Fruit fly (Drosophila melanogaster) whole organism, larva: ENCODE data around the gene CG1812.

Experiments used
- noc ChIP-seq: fragments of 200-800 bp; sonication (Bioruptor generic); optimal IDR thresholded peaks from 3 replicates; lab custom pipeline; 2019; ENCODE audit warnings: missing biosample characterization, mild to moderate bottlenecking, missing genetic modification characterization, moderate library complexity

Gene CG1812

DNA sequence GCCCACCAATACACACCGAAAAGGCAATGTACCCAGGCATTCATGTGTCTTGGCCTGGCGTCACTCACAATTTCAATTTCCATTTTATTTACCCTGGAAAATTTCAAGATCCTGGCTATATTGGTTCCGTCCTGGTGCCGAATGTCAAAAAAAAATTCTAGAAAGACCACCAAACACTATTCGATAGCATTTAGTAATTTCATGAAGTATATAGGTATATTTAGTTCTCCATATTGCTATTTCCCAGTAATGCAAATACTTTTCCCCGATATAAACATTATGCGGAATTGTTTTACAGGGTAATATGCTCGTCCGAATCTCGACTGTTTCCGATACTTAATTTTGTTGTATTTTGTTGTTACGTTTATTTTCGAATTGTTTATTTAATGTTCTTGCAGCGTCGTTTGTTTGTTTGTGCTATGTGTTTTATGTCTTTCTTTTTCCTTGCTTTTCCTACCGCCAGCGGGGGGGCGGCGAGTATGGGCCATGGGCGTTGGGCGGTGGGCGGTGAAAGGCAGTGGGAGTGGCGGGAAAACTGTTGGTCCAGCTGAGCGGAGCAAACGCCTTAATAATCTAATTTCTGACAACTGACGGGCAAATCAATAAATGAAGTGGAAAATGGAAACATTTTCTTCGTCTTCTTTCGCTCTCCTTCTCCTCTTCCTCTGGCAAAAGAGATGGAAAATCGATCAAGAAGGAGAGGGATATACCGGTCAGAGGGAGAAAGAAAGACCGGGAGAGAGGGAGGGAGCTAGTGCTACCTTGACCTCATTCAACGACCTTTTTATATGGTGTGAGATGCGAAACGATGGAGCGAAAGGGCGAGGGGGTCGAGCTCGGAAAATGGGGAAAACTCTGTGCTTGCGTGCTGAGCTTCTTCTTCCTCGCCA lies 15.3 kb upstream of the CG1812 start:
- TF ChIP-seq noc (tag; lab: Kevin White, UChicago) = peak; percentile 23

DNA sequence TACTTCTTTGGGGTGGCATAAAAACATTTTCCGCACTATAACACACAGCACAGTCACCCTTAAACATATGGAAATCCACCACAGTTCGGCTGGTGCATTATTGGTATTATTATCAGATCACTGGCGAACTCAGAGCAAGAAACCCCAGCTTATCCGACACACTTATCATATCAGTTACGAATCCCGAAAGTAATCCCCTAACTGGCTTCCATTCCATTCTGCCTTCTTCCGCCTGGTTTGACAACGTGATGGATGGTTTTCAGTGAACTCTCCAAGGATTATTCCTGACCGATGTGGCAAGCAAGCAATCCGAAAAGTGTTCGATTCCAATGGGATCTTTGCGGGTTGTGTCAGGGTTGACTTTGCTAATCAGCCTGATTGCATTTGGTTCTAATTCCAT lies 12.4 kb upstream of the CG1812 start:
- no peak for TF ChIP-seq noc (tag; lab: Kevin White, UChicago)

DNA sequence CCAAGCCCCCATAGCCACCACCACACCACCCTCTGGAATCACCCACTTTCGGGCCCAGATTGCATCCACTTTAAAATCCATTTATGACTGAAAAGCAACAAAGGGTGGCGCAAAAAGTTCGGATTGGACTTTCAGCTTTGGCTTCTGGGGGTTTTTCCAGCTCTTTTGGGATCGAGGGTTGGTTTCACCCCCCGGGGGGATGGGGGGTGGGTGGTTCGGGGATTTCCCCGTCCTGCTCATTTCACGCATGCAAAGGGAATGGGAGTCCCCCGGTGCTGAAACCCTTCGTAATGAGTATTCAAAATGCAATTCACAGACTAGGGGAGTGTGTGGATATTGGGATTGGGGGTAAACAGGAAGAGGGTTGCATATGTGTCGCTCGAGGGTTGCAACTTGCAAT lies 11.5 kb upstream of the CG1812 start:
- TF ChIP-seq noc (tag; lab: Kevin White, UChicago) = no peak

DNA sequence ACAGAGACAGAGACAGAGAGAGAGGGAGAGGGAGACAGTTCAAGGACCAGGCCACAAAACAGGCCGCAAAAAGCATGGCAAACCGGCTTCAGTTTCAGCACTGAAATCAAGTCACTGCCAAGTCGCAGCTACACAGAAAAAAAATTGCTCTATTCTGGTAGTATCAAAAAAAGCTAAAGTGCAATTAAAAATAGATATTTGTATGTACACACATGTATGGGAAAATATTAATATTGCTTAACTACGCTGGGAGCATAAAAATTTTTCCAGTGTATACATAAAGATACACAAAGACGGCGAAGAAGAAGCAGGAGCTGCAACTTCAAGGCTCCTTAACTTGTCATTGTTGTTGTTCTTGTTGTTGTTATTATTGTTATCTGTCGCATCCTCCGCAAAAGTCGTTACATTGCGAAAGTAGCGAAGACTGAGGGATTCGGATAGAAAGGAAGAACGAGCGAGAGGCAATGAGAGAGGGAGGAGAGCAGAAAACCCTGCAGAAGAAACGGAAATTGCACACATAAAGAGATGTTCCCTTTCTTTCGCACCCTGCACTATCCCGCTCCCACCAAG lies 10.2 kb upstream of the CG1812 start:
- TF ChIP-seq noc (tag; lab: Kevin White, UChicago) = no peak

DNA sequence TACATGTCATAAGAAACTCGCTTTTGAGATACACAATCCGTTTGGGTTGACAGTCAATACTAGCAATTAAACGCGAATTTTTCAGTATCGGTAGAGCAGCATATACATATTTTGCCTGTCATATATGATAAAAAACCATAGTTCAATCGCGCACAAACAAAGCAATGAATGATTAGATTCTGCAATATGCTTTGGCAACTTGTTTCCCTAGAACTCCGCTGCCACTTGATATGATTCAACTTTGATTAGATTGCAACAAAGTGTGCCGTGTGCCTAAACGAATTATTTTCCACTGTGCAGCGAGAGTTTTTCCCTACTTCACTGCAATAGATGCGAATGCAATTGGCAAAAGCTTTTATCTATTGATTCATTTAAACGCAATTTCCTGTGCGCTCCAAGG lies 9.7 kb upstream of the CG1812 start:
- TF ChIP-seq noc (tag; lab: Kevin White, UChicago) = no peak

DNA sequence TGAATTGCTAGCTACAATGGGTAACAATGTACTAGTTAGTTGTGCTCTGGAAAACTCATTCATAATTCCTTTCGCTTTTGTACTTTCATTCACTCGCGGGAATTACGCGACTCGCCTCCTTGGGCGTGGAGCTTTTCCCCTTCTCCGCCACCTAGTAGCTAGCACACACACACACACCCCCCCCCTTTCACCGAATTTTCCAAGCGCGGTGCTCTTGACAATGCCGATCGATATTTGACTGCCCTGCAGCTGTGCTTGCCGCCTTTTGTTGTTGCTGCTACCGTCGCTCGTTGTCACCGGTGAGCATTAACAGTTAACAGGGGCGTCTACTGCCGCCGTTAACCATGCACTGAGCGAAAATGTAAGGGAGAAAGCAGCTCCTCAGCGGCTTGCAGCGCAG lies 9.1 kb upstream of the CG1812 start:
- TF ChIP-seq noc (tag; lab: Kevin White, UChicago) = no peak

DNA sequence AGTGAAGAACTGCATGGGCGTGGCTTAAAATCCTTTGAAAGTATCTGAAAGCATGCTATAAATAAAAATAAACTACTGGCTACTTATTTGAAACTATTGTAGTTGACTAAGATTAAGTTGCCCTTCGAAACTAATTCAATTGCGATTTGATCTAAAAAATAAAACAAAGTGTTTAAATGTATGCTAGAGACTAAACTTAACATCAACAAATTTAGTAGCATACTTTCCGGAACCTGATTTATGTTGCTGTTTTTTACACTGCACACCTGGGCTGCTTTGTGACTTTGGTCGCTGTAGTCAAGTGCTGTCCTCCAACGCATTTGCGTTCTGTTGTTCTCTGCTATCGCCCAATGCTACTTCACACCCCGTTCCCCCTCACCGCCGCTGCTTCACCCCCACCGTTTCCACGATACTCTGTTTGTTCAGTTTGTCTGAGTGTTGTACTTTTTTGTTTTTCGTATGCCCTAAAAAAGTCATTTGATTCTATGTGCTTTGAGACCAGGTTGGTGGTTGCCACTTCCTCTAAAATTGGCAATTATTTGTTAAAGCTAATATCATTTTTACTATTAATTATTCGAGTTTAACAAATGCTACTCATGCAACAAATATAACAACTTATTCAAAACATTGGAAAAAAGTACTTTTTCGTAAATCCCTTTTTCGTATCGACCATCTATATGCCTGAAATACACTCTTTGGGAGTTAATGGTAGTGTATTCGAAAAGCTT lies 8.4 kb upstream of the CG1812 start:
- peak; percentile 69 for TF ChIP-seq noc (tag; lab: Kevin White, UChicago)

DNA sequence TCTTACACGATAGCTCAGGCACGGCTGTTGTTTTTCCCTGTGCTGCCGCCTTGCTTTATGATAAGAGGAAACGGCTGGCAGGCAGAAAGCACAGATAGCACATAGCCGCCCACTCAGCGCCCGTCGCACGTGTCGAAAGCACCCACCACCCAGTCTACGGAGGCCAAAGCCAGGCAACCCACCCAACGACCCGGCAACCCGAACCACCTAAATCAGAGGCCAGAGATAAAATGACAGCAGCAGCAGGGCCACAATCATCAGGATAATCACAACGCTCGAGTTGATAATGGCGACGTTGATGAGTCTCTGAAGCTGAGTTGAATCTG lies 7.9 kb upstream of the CG1812 start:
- TF ChIP-seq noc (tag; lab: Kevin White, UChicago) = no peak

DNA sequence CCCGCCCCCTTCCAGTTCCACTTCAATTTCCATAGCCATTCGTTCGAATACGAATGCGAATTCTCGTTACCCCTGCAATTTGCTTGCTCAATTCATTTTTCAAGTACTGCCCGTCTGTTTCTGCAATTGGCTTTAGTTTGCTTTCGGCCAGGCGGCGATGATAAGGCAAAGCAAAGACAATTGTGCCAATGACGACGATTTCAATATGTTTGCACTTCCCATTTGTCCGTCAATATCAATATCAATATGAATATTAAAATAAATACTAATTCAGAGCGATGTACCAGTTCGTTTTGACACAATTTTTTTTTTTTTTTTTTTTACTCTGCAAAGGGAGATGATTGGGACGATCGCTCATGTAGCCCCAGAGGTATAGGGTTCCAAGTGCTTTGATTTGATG lies 5.4 kb upstream of the CG1812 start:
- TF ChIP-seq noc (tag; lab: Kevin White, UChicago) = no peak

DNA sequence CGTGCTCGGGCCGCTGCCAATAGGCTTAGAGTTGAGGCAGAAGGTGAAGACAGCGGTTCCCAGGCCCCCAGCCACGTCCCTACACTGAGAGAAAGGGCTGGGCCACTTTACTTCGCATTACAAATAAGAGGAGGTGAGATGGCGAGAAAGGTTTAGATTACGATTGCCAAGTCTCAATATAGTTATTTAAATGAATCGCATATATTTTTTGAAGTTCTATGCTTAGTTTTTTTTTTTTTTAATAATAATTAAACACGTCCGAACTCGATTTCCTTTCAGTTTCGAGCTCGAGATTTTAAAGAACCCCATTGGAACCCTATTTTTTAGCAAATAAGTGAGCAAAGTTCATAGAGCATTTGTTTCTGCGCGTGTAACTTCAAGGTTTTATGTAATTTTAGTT lies 3.6 kb upstream of the CG1812 start:
- TF ChIP-seq noc (tag; lab: Kevin White, UChicago) = no peak

DNA sequence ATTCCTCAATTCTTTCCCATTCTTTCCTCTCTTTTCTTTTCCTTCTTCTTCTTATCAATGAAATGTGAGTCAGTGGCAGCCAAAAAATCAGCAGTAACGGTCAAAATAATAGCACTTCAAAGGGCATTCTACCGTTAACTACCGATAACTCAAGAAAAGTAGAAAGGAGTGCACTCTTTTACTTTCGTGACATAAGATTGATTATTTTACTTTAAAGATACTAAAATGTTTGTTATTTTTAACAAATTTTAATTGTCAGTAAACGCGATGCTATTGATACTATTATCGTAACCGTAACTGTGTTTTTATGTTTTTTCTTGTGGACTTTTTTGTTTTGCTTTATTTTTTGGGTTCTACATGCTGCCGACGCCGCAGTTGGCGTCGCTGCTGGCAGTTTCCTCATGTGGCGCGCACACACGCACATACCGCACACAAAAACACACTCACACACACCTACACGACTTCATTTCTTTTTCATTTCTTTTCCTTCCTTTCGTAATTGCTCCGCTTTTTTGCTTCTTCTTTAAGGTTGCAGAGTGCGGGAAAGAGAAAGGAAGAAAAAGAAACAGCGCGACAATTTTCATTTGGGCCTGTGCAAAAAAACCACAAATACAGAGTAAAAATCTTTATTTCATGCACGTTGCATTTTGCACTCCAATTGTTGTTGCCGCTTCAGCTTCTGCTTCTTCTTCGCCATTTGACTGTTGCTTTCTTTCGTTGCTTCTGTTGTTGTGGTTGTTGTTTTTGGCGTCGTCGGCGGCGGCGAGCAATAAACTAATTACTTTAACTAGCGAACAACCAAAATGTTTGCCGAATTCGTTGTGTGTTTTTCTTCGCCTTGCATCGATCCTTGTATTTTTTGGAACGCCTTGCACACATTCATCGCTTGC lies 1.6 kb upstream of the CG1812 start:
- peak; percentile 10 for TF ChIP-seq noc (tag; lab: Kevin White, UChicago)

DNA sequence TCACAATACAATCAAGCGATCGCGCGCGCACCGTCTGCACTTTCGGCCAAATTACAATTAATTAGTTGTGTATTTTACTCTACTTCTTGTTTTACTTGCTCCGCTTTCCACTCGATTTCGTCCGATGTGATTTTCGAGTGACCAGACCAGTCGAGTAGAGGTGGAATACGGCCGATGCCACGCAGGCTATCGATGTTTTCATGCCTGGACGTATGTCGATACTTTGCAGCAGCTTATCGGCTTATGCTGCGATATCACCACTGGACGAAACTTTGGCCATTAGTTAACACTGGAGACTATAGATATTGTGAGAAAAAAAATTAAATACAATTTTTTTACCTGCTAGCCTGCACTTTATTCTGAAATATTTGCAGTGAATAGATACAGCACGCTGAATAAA lies 804 bp upstream of the CG1812 start, which contains the start of gene RhoGAP19D:
Gene RhoGAP19D (minus strand): TSS at position 155 of the 400 bp plus-strand sequence.
- peak; percentile 5 for TF ChIP-seq noc (tag; lab: Kevin White, UChicago)

DNA sequence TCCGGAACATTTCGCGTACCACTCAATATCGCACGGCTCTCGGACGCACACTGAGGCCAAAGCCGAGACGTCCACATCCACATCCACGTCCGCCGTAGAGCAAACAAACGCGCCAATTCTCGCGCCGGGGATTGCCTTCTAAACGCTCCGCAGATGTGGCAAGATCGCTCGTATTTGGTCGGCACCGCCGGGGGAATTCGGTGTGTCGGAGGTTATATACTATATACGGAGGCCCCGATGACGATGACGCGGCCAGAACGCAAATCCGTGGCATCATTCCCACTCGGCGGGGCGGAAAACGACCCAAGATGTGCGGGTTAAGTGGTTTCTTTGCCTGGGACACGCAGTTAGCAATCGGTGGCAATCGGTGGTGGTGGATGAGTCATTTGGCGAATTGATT lies 6.9 kb downstream of the CG1812 start:
- no peak for TF ChIP-seq noc (tag; lab: Kevin White, UChicago)

DNA sequence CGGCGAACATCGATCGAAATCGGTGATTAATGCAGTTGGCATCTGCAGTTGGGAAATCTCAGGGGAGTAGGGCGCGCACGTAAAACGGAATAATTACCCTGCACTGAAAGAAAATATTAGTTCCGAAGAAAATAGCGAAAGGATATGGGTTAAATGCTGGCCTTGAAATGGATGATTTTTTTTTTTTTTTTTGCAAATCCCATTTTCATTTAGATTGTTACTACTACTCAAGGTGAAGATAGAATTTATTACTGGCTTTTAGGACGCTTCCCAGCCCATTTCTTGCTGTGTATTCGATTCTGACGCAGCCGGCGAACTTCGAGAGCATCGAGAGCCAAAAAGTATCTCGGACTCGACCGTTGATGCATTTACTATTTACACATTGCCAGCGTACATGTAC lies 7.7 kb downstream of the CG1812 start:
- TF ChIP-seq noc (tag; lab: Kevin White, UChicago) = no peak

DNA sequence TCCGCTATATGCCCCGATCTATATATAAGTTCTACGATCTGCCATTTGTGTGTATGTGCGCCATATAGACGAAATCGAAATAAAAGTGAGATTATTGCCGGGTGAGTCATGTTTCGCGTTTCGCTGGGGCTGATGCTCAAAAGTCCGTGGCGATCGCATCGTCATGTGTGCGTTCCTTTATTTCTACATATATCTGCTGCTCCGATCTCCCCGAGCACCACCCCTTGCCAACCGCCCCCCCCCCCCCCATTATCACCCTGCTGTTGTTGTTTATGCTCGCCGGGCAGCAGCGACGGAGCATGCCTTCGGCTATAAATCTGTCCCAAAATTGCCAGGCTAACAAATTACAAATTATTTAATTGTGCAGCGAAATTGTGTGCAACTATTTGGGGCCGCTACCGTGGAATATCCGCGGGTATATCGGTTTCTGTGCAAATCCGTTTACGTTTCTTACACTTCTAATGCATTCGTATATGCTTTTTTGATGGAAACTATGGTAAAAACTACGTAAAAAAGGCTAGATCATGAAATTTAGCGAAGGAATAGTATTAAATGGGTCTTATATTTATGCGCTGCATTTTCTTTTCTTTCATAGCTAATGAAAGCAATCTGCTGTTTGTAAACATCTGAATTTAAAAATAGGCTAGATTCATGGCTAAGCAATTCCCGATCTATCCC lies 8.5 kb downstream of the CG1812 start:
- TF ChIP-seq noc (tag; lab: Kevin White, UChicago) = no peak
